Fruit fly (Drosophila melanogaster) whole organism, embryonic: Measurements from ENCODE around the gene btv.

Experiments
- ATbp ChIP-seq: fragments of 200-800 bp; sonication (Bioruptor generic); optimal IDR thresholded peaks from 2 replicates; lab custom pipeline; 2017; ENCODE audit warnings: missing biosample characterization, mild to moderate bottlenecking, missing genetic modification characterization, missing genetic modification reagents
- CG10543 ChIP-seq: fragments of 200-800 bp; sonication (Bioruptor generic); optimal IDR thresholded peaks from 3 replicates; lab custom pipeline; 2017; ENCODE audit warnings: missing biosample characterization, mild to moderate bottlenecking, missing genetic modification characterization, moderate library complexity
- CG11093 ChIP-seq: fragments of 200-800 bp; sonication (Bioruptor generic); IDR thresholded peaks from 3 replicates; pipeline ENCODE4 v1.3.6; 2022; ENCODE audit warnings: missing biosample characterization, missing genetic modification characterization
- CG11560 ChIP-seq: fragments of 200-800 bp; sonication (Bioruptor generic); IDR thresholded peaks from 3 replicates; pipeline ENCODE4 v1.3.6; 2022; ENCODE audit warnings: missing biosample characterization, missing genetic modification characterization
- CG13624 ChIP-seq: fragments of 200-800 bp; sonication (Bioruptor generic); optimal IDR thresholded peaks from 2 replicates; lab custom pipeline; 2016; ENCODE audit warnings: missing biosample characterization, missing genetic modification characterization
- CG14050 ChIP-seq: fragments of 200-800 bp; sonication (Bioruptor generic); IDR thresholded peaks from 3 replicates; pipeline ENCODE4 v1.3.6; 2022; ENCODE audit warnings: missing biosample characterization, missing genetic modification characterization
- CG1832 ChIP-seq: fragments of 200-800 bp; sonication (Bioruptor generic); optimal IDR thresholded peaks from 2 replicates; lab custom pipeline; 2017; ENCODE audit warnings: missing biosample characterization, mild to moderate bottlenecking, missing genetic modification characterization, inconsistent platforms
- CG4404 ChIP-seq: fragments of 200-800 bp; sonication (Bioruptor generic); IDR thresholded peaks from 2 replicates; pipeline ENCODE4 v1.3.6; 2022; ENCODE audit warnings: missing biosample characterization, missing genetic modification characterization
- CG4820 ChIP-seq: fragments of 200-800 bp; sonication (Bioruptor generic); optimal IDR thresholded peaks from 3 replicates; lab custom pipeline; 2016; ENCODE audit warnings: missing biosample characterization, missing genetic modification characterization
- CG6765 ChIP-seq: fragments of 200-800 bp; sonication (Bioruptor generic); optimal IDR thresholded peaks from 3 replicates; lab custom pipeline; 2017; ENCODE audit warnings: missing biosample characterization, mild to moderate bottlenecking, missing genetic modification characterization
- CG6813 ChIP-seq: fragments of 200-800 bp; sonication (Bioruptor generic); optimal IDR thresholded peaks from 2 replicates; lab custom pipeline; 2017; ENCODE audit warnings: missing biosample characterization, missing genetic modification characterization, mild to moderate bottlenecking, moderate library complexity, missing genetic modification reagents
- CG7271 ChIP-seq: fragments of 200-800 bp; sonication (Bioruptor generic); optimal IDR thresholded peaks from 2 replicates; lab custom pipeline; 2018; ENCODE audit warnings: missing biosample characterization, mild to moderate bottlenecking, missing genetic modification characterization, moderate library complexity
- CG8478 ChIP-seq: fragments of >200 bp; optimal IDR thresholded peaks from 2 replicates; lab custom pipeline; 2018
- CG9727 ChIP-seq: fragments of 200-800 bp; sonication (Bioruptor generic); optimal IDR thresholded peaks from 3 replicates; lab custom pipeline; 2017; ENCODE audit warnings: missing biosample characterization, mild to moderate bottlenecking, missing genetic modification characterization
- CHES-1-like ChIP-seq: fragments of 200-800 bp; sonication (Bioruptor generic); optimal IDR thresholded peaks from 2 replicates; lab custom pipeline; 2016; ENCODE audit warnings: missing biosample characterization, missing genetic modification characterization
- Drgx ChIP-seq: fragments of 200-800 bp; sonication (Bioruptor generic); IDR thresholded peaks from 2 replicates; pipeline ENCODE4 v1.3.6; 2022; ENCODE audit warnings: missing biosample characterization, missing genetic modification characterization
- Ets65A ChIP-seq: fragments of 200-800 bp; sonication (Bioruptor generic); peaks from one replicate; lab custom pipeline; 2016; ENCODE audit warnings: missing biosample characterization, missing genetic modification characterization
- Gsc ChIP-seq: fragments of 200-800 bp; sonication (Bioruptor generic); IDR thresholded peaks from 2 replicates; pipeline ENCODE4 v1.3.6; 2022; ENCODE audit warnings: missing biosample characterization, missing genetic modification characterization
- HLH54F ChIP-seq: fragments of 200-800 bp; sonication (Bioruptor generic); optimal IDR thresholded peaks from 3 replicates; lab custom pipeline; 2016; ENCODE audit warnings: missing biosample characterization, missing genetic modification characterization
- Hr39 ChIP-seq: fragments of >200 bp; optimal IDR thresholded peaks from 2 replicates; lab custom pipeline; 2017
- Med ChIP-seq: fragments of 200-800 bp; sonication (Bioruptor generic); peaks from one replicate; lab custom pipeline; 2016; ENCODE audit warnings: missing biosample characterization, missing genetic modification characterization, mild to moderate bottlenecking, inconsistent platforms, moderate library complexity
- PHDP ChIP-seq: fragments of 200-800 bp; sonication (Bioruptor generic); optimal IDR thresholded peaks from 3 replicates; lab custom pipeline; 2018; ENCODE audit warnings: missing biosample characterization, mild to moderate bottlenecking, missing genetic modification characterization, moderate library complexity
- ara ChIP-seq: fragments of 200-800 bp; sonication (Bioruptor generic); IDR thresholded peaks from 2 replicates; pipeline ENCODE4 v1.3.6; 2022; ENCODE audit warnings: missing biosample characterization, missing genetic modification characterization
- ase ChIP-seq: fragments of 200-800 bp; sonication (Bioruptor generic); IDR thresholded peaks from 3 replicates; pipeline ENCODE4 v1.3.6; 2022; ENCODE audit warnings: missing biosample characterization, missing genetic modification characterization
- bowl ChIP-seq: fragments of 200-800 bp; sonication (Bioruptor generic); IDR thresholded peaks from 2 replicates; pipeline ENCODE4 v1.3.6; 2022; ENCODE audit warnings: missing biosample characterization, missing genetic modification characterization
- bsh ChIP-seq, 2 experiments: fragments of 200-800 bp; sonication (Bioruptor generic); optimal IDR thresholded peaks; 2 replicates each; lab custom pipeline; 2017 to 2018; ENCODE audit warnings: mild to moderate bottlenecking in 2 of 2, missing biosample characterization in 2 of 2, missing genetic modification characterization in 2 of 2, moderate library complexity in 1 of 2
- corto ChIP-seq: fragments of 200-800 bp; sonication (Bioruptor generic); optimal IDR thresholded peaks from 2 replicates; lab custom pipeline; 2016; ENCODE audit warnings: missing biosample characterization, mild to moderate bottlenecking, missing genetic modification characterization, moderate library complexity
- dm ChIP-seq: fragments of 200-800 bp; sonication (Bioruptor generic); optimal IDR thresholded peaks from 3 replicates; lab custom pipeline; 2016; ENCODE audit warnings: missing biosample characterization, missing genetic modification characterization
- fd102C ChIP-seq: fragments of 200-800 bp; sonication (Bioruptor generic); optimal IDR thresholded peaks from 2 replicates; lab custom pipeline; 2018; ENCODE audit warnings: missing biosample characterization, mild to moderate bottlenecking, missing genetic modification characterization, moderate library complexity
- hbn ChIP-seq: fragments of 200-800 bp; sonication (Bioruptor generic); IDR thresholded peaks from 2 replicates; pipeline ENCODE4 v1.3.6; 2022; ENCODE audit warnings: missing biosample characterization, missing genetic modification characterization; ENCODE audit not compliant: partially characterized antibody
- lab ChIP-seq: fragments of 200-800 bp; sonication (Bioruptor generic); optimal IDR thresholded peaks from 3 replicates; lab custom pipeline; 2017; ENCODE audit warnings: missing biosample characterization, missing genetic modification characterization, mild to moderate bottlenecking, moderate library complexity, missing genetic modification reagents
- lbe ChIP-seq: fragments of 200-800 bp; sonication (Bioruptor generic); optimal IDR thresholded peaks from 2 replicates; lab custom pipeline; 2016; ENCODE audit warnings: missing biosample characterization, mild to moderate bottlenecking, missing genetic modification characterization
- nmo ChIP-seq: fragments of 200-800 bp; sonication (Bioruptor generic); optimal IDR thresholded peaks from 2 replicates; lab custom pipeline; 2018; ENCODE audit warnings: missing biosample characterization, mild to moderate bottlenecking, missing genetic modification characterization, moderate library complexity
- row ChIP-seq: fragments of 200-800 bp; sonication (Bioruptor generic); IDR thresholded peaks from 3 replicates; pipeline ENCODE4 v1.3.6; 2022; ENCODE audit warnings: missing biosample characterization, missing genetic modification characterization
- tll ChIP-seq, 2 experiments: fragments of 200-800 bp in 1 of 2; fragments of >200 bp in 1 of 2; sonication (Bioruptor generic) in 1 of 2; optimal IDR thresholded peaks; 2 replicates each; lab custom pipeline; 2017 to 2019; ENCODE audit warnings: missing biosample characterization in 2 of 2, missing genetic modification characterization in 2 of 2, mild to moderate bottlenecking in 1 of 2, moderate library complexity in 1 of 2
- unc-4 ChIP-seq: fragments of 200-800 bp; sonication (Bioruptor generic); IDR thresholded peaks from 2 replicates; pipeline ENCODE4 v1.3.6; 2022; ENCODE audit warnings: missing biosample characterization, missing genetic modification characterization; ENCODE audit not compliant: partially characterized antibody

Gene btv

DNA sequence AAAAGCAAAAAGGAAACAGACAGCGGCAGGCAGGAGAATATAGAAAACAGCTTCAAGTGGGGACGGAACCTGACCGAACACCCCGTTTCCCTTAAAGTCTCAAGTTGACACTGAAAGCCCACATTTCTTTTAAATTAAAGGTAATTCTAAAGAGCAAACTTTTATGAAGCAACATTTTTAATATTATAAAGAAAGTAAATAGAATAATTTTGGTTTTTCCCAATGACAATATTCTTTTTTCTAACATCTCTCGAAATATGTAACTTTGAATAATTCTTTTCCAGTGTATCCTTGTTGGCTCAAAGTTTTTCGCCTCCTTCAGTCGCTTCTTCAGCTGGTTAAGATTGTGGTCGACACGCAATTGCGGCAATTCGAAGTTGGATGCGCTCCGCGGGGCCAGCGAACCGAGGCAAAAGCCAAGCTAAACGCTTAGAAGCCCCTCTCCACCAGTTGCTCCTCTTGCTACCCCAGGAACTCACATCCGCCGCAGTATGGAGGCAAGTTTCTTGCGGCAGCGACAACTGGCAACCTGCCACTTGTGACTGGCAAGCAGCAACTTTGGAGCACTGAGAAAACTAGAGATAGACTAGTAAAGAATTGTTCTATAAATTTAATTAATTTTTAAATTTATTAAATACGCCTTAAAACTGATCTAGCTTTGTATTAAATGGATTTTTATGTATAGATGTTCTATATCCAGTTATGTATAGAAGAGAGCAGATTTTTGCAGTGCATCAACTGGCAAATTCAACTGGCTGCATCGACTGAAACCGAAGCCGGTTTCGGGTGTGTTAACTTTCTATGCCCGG, 21.0 kb upstream of the btv start:
- no peak for TF ChIP-seq HLH54F (GFP tag; lab: Kevin White, UChicago)
- no peak for TF ChIP-seq CG11093 (GFP tag; lab: Robert Waterston, UW)
- no peak for TF ChIP-seq unc-4 (GFP tag; lab: Robert Waterston, UW)
- TF ChIP-seq lab (GFP tag; lab: Kevin White, UChicago) = no peak
- TF ChIP-seq fd102C (GFP tag; lab: Kevin White, UChicago) = no peak
- no peak for TF ChIP-seq CG7271 (tag; lab: Kevin White, UChicago)
- no peak for TF ChIP-seq CG13624
- no peak for TF ChIP-seq CG6765 (GFP tag; lab: Kevin White, UChicago)
- peak in 1 of 2 experiments; percentile 19 for TF ChIP-seq bsh (GFP tag; optimal IDR thresholded peaks at IDR 0.05; lab: Kevin White, UChicago)
- TF ChIP-seq Drgx (GFP tag; lab: Robert Waterston, UW) = peak; percentile 95
- no peak for TF ChIP-seq PHDP
- TF ChIP-seq CHES-1-like (GFP tag; lab: Kevin White, UChicago) = no peak
- peak; percentile 37 for TF ChIP-seq corto (GFP tag; lab: Kevin White, UChicago)
- TF ChIP-seq lbe (GFP tag; lab: Kevin White, UChicago) = peak; percentile 35
- no peak for TF ChIP-seq Med (GFP tag; lab: Kevin White, UChicago)
- TF ChIP-seq CG6813 = no peak

DNA sequence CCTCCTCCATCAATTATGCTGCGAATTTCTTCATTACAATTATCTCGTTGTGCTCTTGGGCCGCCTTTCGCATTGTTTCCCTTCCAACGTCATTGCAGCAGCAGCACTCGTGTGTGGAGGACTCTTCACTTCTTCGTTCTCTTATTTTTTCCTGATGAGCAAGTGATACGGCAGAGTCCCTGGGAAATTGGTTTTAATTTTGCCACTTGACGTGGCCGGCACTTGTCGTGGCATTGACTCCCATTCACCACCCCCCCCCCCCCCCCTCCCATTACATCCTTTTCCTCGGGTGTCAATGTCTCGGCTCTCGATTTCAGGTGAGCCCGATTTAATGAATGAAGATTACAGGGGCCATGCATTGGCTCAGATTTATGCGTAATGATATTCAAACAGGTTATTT, 19.9 kb upstream of the btv start:
- peak; percentile 60 for TF ChIP-seq Hr39 (lab: Kevin White, UChicago)
- TF ChIP-seq CG14050 (GFP tag; lab: Robert Waterston, UW) = no peak

DNA sequence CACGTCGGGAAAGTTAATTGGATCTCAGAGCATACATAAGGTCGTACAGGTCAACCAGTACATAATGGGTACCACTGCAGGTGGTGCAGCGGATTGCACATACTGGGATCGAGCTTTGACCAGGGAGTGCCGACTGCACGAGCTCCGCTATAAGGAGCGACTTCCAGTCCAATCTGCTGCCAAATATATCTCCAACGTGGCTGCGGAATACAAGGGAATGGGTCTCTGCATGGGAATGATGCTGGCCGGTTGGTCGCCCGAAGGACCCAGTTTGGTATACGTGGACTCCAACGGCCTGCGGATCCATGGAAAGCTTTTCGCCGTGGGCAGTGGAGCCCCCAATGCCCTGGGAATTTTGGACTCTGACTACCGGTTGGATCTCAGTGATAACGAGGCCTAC, 8.5 kb upstream of the btv start:
- no peak for TF ChIP-seq ATbp
- 0 out of 3 replicates have a peak, but pooled peaks have one; percentile 11 for TF ChIP-seq CG11560
- no peak for TF ChIP-seq nmo (GFP tag; lab: Kevin White, UChicago)
- peak; percentile 32 for TF ChIP-seq CG4404 (GFP tag; lab: Robert Waterston, UW)
- no peak for TF ChIP-seq bowl (GFP tag; lab: Robert Waterston, UW)
- peak in 1 of 2 experiments; percentile 61 for TF ChIP-seq tll (GFP tag; optimal IDR thresholded peaks at IDR 0.05; lab: Kevin White, UChicago)
- no peak for TF ChIP-seq CG10543 (GFP tag; lab: Kevin White, UChicago)
- no peak for TF ChIP-seq Gsc (GFP tag; lab: Robert Waterston, UW)
- peak; percentile 82 for TF ChIP-seq CG8478 (lab: Kevin White, UChicago)
- TF ChIP-seq hbn = no peak
- TF ChIP-seq CG9727 (GFP tag; lab: Kevin White, UChicago) = no peak
- peak; percentile 5; the same call in 1 of the 2 replicates for TF ChIP-seq ara (GFP tag; lab: Robert Waterston, UW)
- TF ChIP-seq Ets65A = peak; percentile 65
- no peak for TF ChIP-seq row
- no peak for TF ChIP-seq dm
- no peak for TF ChIP-seq CG4820
- no peak for TF ChIP-seq CG1832 (GFP tag; lab: Kevin White, UChicago)
- TF ChIP-seq ase (GFP tag; lab: Robert Waterston, UW) = peak; percentile 51; the same call in 1 of the 3 replicates
